Worm (Caenorhabditis elegans) whole organism, L4 larva: ENCODE measurements around the gene F29C12.6.

Experiments used
- madf-9 ChIP-seq: fragments of 200-800 bp; sonication (Bioruptor generic); conservative IDR thresholded peaks from 2 replicates; pipeline ENCODE4 v1.3.6; 2022; ENCODE audit warnings: missing genetic modification reagents, missing genetic modification characterization, missing compliant biosample characterization
- mxl-3 ChIP-seq: fragments of 200-800 bp; sonication (Bioruptor generic); optimal IDR thresholded peaks from 2 replicates; lab custom pipeline; 2018; ENCODE audit warnings: mild to moderate bottlenecking, missing genetic modification characterization, missing compliant biosample characterization
- set-16 ChIP-seq: fragments of 200-800 bp; sonication (Bioruptor generic); IDR thresholded peaks from 2 replicates; pipeline ENCODE4 v1.3.6; 2022; ENCODE audit warnings: missing genetic modification reagents, missing genetic modification characterization, missing compliant biosample characterization
- vab-7 ChIP-seq: fragments of 200-800 bp; sonication (Bioruptor generic); IDR thresholded peaks from 2 replicates; pipeline ENCODE4 v1.3.6; 2022; ENCODE audit warnings: missing genetic modification reagents, missing genetic modification characterization, missing compliant biosample characterization

F29C12.6 gene

DNA sequence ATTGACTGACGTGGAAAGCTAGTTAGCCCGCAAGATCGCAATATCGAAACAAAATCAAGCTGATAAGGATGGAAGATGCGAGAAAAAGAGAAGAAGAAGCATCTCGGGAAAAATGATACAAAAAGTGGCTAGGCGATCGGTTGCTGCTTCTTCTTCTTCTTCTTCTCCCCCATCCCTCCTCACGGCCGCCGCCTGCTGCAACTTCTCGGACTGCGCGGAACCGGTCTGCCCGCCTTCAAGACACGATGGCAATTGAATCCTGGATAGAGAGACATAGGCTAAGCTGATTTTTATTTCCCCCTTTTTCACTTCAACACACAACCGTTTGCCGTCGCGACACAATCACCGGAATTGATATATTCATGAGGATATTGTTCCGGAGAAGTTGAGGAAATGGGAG lies 44.7 kb downstream of the F29C12.6 start:
- TF ChIP-seq mxl-3 (peak; percentile 53), madf-9 (no peak), vab-7 (GFP tag; lab: Robert Waterston, UW) (no peak), set-16 (GFP tag; lab: Robert Waterston, UW) (peak; percentile 68)
